Worm (Caenorhabditis elegans): Measurements from ENCODE around the gene H40L08.2.
A peak's percentile ranks its signal among the peaks of the same experiment; 100 is the strongest.

The H40L08.2 gene

ce11 chrX:15055914-15056313, 21.6 kb downstream of the H40L08.2 start, which contains the start of gene H03G16.7:
H03G16.7 (minus strand) TSS chrX:15056014.
- TF ChIP-seq nhr-23 (tag; optimal IDR thresholded peaks at IDR 0.05) (no peak), nhr-28 (tag; optimal IDR thresholded peaks at IDR 0.05) (no peak), fos-1 (tag; optimal IDR thresholded peaks at IDR 0.05) (no peak), ceh-28 (tag; optimal IDR thresholded peaks at IDR 0.05) (no peak), fkh-10 (GFP tag; optimal IDR thresholded peaks at IDR 0.05) (no peak), daf-12 (tag; optimal IDR thresholded peaks at IDR 0.05) (no peak), nhr-76 (tag; optimal IDR thresholded peaks at IDR 0.05) (no peak), ceh-16 (tag; optimal IDR thresholded peaks at IDR 0.05) (no peak), jun-1 (tag; optimal IDR thresholded peaks at IDR 0.05) (no peak), hmg-11 (tag; optimal IDR thresholded peaks at IDR 0.05) (no peak), nhr-43 (tag; optimal IDR thresholded peaks at IDR 0.05; ENCODE audit: poor library complexity, severe bottlenecking) (no peak)

ce11 chrX:15053223-15053933, 24.2 kb downstream of the H40L08.2 start, which contains the start of gene H03G16.1:
H03G16.1 (plus strand) TSS chrX:15053883.
- no peak for TF ChIP-seq ztf-4 (tag; optimal IDR thresholded peaks at IDR 0.05)
- no peak for TF ChIP-seq ceh-82 (tag; optimal IDR thresholded peaks at IDR 0.05)
- no peak for TF ChIP-seq hmg-11 (tag; optimal IDR thresholded peaks at IDR 0.05)
- no peak for TF ChIP-seq jun-1 (tag; optimal IDR thresholded peaks at IDR 0.05)
- no peak for TF ChIP-seq egl-5 (tag; optimal IDR thresholded peaks at IDR 0.05)

ce11 chrX:15052385-15052784, 25.2 kb downstream of the H40L08.2 start, which contains the start of gene H03G16.6:
H03G16.6 (plus strand) TSS chrX:15052685.
- no peak for TF ChIP-seq pha-4 (tag; optimal IDR thresholded peaks at IDR 0.05)
- TF ChIP-seq nhr-12 (tag; optimal IDR thresholded peaks at IDR 0.05) = no peak
- no peak for TF ChIP-seq lin-15B (tag; optimal IDR thresholded peaks at IDR 0.05)
- no peak for TF ChIP-seq tbx-2 (tag; optimal IDR thresholded peaks at IDR 0.05)
- TF ChIP-seq nhr-11 (tag; optimal IDR thresholded peaks at IDR 0.05) = no peak
- TF ChIP-seq ceh-82 (tag; optimal IDR thresholded peaks at IDR 0.05) = no peak
- TF ChIP-seq elt-1 (tag; optimal IDR thresholded peaks at IDR 0.05) = no peak
- no peak for TF ChIP-seq ceh-28 (tag; optimal IDR thresholded peaks at IDR 0.05)
- TF ChIP-seq mdl-1 (tag; optimal IDR thresholded peaks at IDR 0.05) = no peak
- TF ChIP-seq nhr-67 (tag; optimal IDR thresholded peaks at IDR 0.05) = no peak
- TF ChIP-seq aly-2 (tag; optimal IDR thresholded peaks at IDR 0.05) = no peak
- TF ChIP-seq elt-2 (tag; optimal IDR thresholded peaks at IDR 0.05) = no peak
- TF ChIP-seq nhr-237 (tag; optimal IDR thresholded peaks at IDR 0.05) = no peak
- no peak for TF ChIP-seq ceh-16 (tag; optimal IDR thresholded peaks at IDR 0.05)
- TF ChIP-seq elt-3 (tag; optimal IDR thresholded peaks at IDR 0.05) = no peak
- no peak for TF ChIP-seq unc-39 (tag; optimal IDR thresholded peaks at IDR 0.05)
- TF ChIP-seq fkh-2 (tag; optimal IDR thresholded peaks at IDR 0.05) = no peak
- no peak for TF ChIP-seq fos-1 (tag; optimal IDR thresholded peaks at IDR 0.05)

ce11 chrX:15050006-15050405, 27.5 kb downstream of the H40L08.2 start:
- TF ChIP-seq elt-2 (tag; optimal IDR thresholded peaks at IDR 0.05) = peak; percentile 4
- no peak for TF ChIP-seq sea-2 (GFP tag; optimal IDR thresholded peaks at IDR 0.05)
- TF ChIP-seq pha-4 (tag; optimal IDR thresholded peaks at IDR 0.05) = peak; percentile 58

- TF ChIP-seq ZK546.5 (tag; optimal IDR thresholded peaks at IDR 0.05) (no peak), skn-1 (tag; optimal IDR thresholded peaks at IDR 0.05) (no peak), ceh-9 (tag; optimal IDR thresholded peaks at IDR 0.05) (no peak), nhr-67 (tag; optimal IDR thresholded peaks at IDR 0.05) (no peak), fos-1 (tag; optimal IDR thresholded peaks at IDR 0.05) (no peak)
Measured at ce11 chrX:15047541-15047940, 30.0 kb downstream of the H40L08.2 start.

ce11 chrX:15045401-15045800, 32.1 kb downstream of the H40L08.2 start:
- TF ChIP-seq elt-1 (tag; optimal IDR thresholded peaks at IDR 0.05) (no peak), egl-27 (tag; optimal IDR thresholded peaks at IDR 0.05) (no peak), egl-5 (tag; optimal IDR thresholded peaks at IDR 0.05) (peak; percentile 34), pha-4 (tag; optimal IDR thresholded peaks at IDR 0.05) (no peak), pqm-1 (tag; optimal IDR thresholded peaks at IDR 0.05) (no peak), nhr-23 (tag; optimal IDR thresholded peaks at IDR 0.05) (no peak), ZK546.5 (tag; optimal IDR thresholded peaks at IDR 0.05) (no peak), hmg-11 (tag; optimal IDR thresholded peaks at IDR 0.05) (peak; percentile 30), lsy-12 (tag; optimal IDR thresholded peaks at IDR 0.05) (no peak), fkh-10 (GFP tag; optimal IDR thresholded peaks at IDR 0.05) (no peak), R02D3.7 (tag; optimal IDR thresholded peaks at IDR 0.05) (peak; percentile 52), nfya-1 (tag; optimal IDR thresholded peaks at IDR 0.05; ENCODE audit: insufficient read depth) (peak; percentile 46)
